Worm (Caenorhabditis elegans) whole organism, L2 larva: Measurements from ENCODE around the gene F18G5.6.

Source experiments
- Y55F3AM.14 ChIP-seq: fragments of 200-800 bp; sonication (Bioruptor generic); optimal IDR thresholded peaks from 2 replicates; lab custom pipeline; 2018; ENCODE audit warnings: mild to moderate bottlenecking, missing genetic modification characterization, missing compliant biosample characterization
- aly-2 ChIP-seq: fragments of 150-350 bp; optimal IDR thresholded peaks from 2 replicates; lab custom pipeline; 2014; ENCODE audit warnings: missing biosample characterization, missing genetic modification characterization
- ceh-82 ChIP-seq: fragments of 150-350 bp; optimal IDR thresholded peaks from 2 replicates; lab custom pipeline; 2014; ENCODE audit warnings: missing biosample characterization, missing genetic modification characterization
- elt-3 ChIP-seq: sonication (generic microtip); optimal IDR thresholded peaks from 2 replicates; lab custom pipeline; 2017; ENCODE audit warnings: missing biosample characterization, missing genetic modification characterization
- lin-11 ChIP-seq: fragments of 150-350 bp; sonication (generic microtip); optimal IDR thresholded peaks from 2 replicates; lab custom pipeline; 2014; ENCODE audit warnings: missing biosample characterization, missing genetic modification characterization, inconsistent platforms, mixed read lengths
- mbf-1 ChIP-seq: sonication (generic microtip); optimal IDR thresholded peaks from 2 replicates; lab custom pipeline; 2017; ENCODE audit warnings: missing biosample characterization, missing genetic modification characterization
- nhr-11 ChIP-seq: fragments of 150-350 bp; optimal IDR thresholded peaks from 2 replicates; lab custom pipeline; 2014; ENCODE audit warnings: missing biosample characterization, missing genetic modification characterization
- unc-39 ChIP-seq: fragments of 150-350 bp; optimal IDR thresholded peaks from 2 replicates; lab custom pipeline; 2014; ENCODE audit warnings: missing biosample characterization, missing genetic modification characterization
- zag-1 ChIP-seq: fragments of 150-350 bp; optimal IDR thresholded peaks from 2 replicates; lab custom pipeline; 2014; ENCODE audit warnings: missing biosample characterization, missing genetic modification characterization

DNA sequence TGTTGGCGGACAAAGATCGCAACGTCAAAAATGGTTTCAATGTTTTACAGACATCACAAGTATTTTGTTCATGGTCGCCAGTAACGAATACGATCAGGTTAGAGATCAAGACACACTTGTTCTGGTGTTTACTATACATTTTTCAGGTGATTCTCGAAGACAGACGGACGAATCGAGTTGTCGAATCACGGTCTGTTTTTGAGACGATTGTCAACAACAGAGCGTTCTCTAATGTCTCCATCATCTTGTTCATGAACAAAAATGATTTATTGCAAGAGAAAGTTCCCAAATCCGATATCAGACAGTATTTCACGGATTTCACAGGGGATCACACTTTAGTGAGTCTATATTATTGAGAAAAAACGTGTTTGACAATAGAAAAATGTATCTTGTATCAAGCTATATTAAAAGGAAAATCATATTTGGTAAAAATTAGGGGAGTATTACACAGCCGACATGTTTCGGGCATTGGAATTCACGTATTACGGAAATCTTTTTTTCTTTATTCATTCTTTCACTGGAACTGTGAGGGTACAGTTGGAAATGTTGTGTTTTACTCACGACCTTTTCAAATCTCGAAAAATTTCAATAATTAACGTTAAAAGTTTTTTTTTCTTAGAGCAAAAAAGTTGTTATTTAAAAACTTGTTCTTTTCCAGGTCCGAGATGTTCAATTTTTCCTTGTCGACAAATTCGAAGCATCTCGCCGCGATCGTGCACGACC, 15.9 kb downstream of the F18G5.6 start:
- TF ChIP-seq lin-11 (tag; lab: Kevin White, UChicago) (no peak), unc-39 (tag; lab: Kevin White, UChicago) (no peak), Y55F3AM.14 (GFP tag; lab: Kevin White, UChicago) (no peak), mbf-1 (no peak), aly-2 (tag; lab: Kevin White, UChicago) (no peak), ceh-82 (no peak), elt-3 (no peak), nhr-11 (tag; lab: Kevin White, UChicago) (no peak), zag-1 (no peak)
